Fruit fly (Drosophila melanogaster) whole organism, adult: Measurements from ENCODE around the gene CG15201.

ENCODE experiments used
- CG11617 ChIP-seq: fragments of 200-800 bp; sonication (Bioruptor generic); optimal IDR thresholded peaks from 2 replicates; lab custom pipeline; 2017; ENCODE audit warnings: mild to moderate bottlenecking, missing biosample characterization, missing genetic modification reagents, missing genetic modification characterization
- CG12768 ChIP-seq: fragments of 200-800 bp; sonication (Bioruptor generic); optimal IDR thresholded peaks from 2 replicates; lab custom pipeline; 2017; ENCODE audit warnings: missing biosample characterization, missing genetic modification characterization, mild to moderate bottlenecking, moderate library complexity, missing genetic modification reagents
- CG14711 ChIP-seq: fragments of 200-800 bp; sonication (Bioruptor generic); optimal IDR thresholded peaks from 2 replicates; lab custom pipeline; 2018; ENCODE audit warnings: missing biosample characterization, mild to moderate bottlenecking, missing genetic modification characterization, moderate library complexity
- CG1620 ChIP-seq: fragments of 200-800 bp; sonication (Bioruptor generic); optimal IDR thresholded peaks from 2 replicates; lab custom pipeline; 2016; ENCODE audit warnings: missing biosample characterization, missing genetic modification characterization
- CG33017 ChIP-seq: fragments of 200-800 bp; sonication (Bioruptor generic); optimal IDR thresholded peaks from 2 replicates; lab custom pipeline; 2018; ENCODE audit warnings: missing biosample characterization, mild to moderate bottlenecking, missing genetic modification characterization, moderate library complexity
- CG5204 ChIP-seq: fragments of 200-800 bp; sonication (Bioruptor generic); optimal IDR thresholded peaks from 2 replicates; lab custom pipeline; 2016; ENCODE audit warnings: missing biosample characterization, missing genetic modification characterization
- CG7045 ChIP-seq: fragments of 200-800 bp; sonication (Bioruptor generic); optimal IDR thresholded peaks from 2 replicates; lab custom pipeline; 2017; ENCODE audit warnings: missing biosample characterization, mild to moderate bottlenecking, missing genetic modification characterization
- CG7101 ChIP-seq: fragments of 200-800 bp; sonication (Bioruptor generic); optimal IDR thresholded peaks from 2 replicates; lab custom pipeline; 2018; ENCODE audit warnings: missing biosample characterization, mild to moderate bottlenecking, missing genetic modification characterization, moderate library complexity
- Clk ChIP-seq: fragments of 200-800 bp; sonication (Bioruptor generic); optimal IDR thresholded peaks from 2 replicates; lab custom pipeline; 2017; ENCODE audit warnings: missing biosample characterization, missing genetic modification characterization
- Crg-1 ChIP-seq: fragments of 200-800 bp; sonication (Bioruptor generic); optimal IDR thresholded peaks from 2 replicates; lab custom pipeline; 2016; ENCODE audit warnings: missing biosample characterization, missing genetic modification characterization
- Hr96 ChIP-seq: fragments of 200-800 bp; sonication (Bioruptor generic); optimal IDR thresholded peaks from 2 replicates; lab custom pipeline; 2016; ENCODE audit warnings: missing biosample characterization, missing genetic modification characterization
- Mnt ChIP-seq: fragments of 200-800 bp; sonication (Bioruptor generic); optimal IDR thresholded peaks from 2 replicates; lab custom pipeline; 2016; ENCODE audit warnings: missing biosample characterization, mild to moderate bottlenecking, missing genetic modification characterization
- bab1 ChIP-seq: fragments of 200-800 bp; sonication (Bioruptor generic); optimal IDR thresholded peaks from 3 replicates; lab custom pipeline; 2019; ENCODE audit warnings: missing biosample characterization, mild to moderate bottlenecking, missing genetic modification characterization, moderate library complexity
- cic ChIP-seq: fragments of 200-800 bp; sonication (Bioruptor generic); optimal IDR thresholded peaks from 2 replicates; lab custom pipeline; 2017; ENCODE audit warnings: missing biosample characterization, mild to moderate bottlenecking, missing genetic modification characterization, moderate library complexity
- cnc ChIP-seq, 2 experiments: fragments of >200 bp; optimal IDR thresholded peaks; 2 replicates each; lab custom pipeline; 2017
- kay ChIP-seq: fragments of 200-800 bp; sonication (Bioruptor generic); peaks from one replicate; lab custom pipeline; 2016; ENCODE audit warnings: missing biosample characterization, missing genetic modification characterization, borderline replicate concordance
- ovo ChIP-seq: fragments of 200-800 bp; sonication (Bioruptor generic); optimal IDR thresholded peaks from 2 replicates; lab custom pipeline; 2016; ENCODE audit warnings: missing biosample characterization, missing genetic modification characterization
- pad ChIP-seq: fragments of 200-800 bp; sonication (Bioruptor generic); optimal IDR thresholded peaks from 3 replicates; lab custom pipeline; 2017; ENCODE audit warnings: missing biosample characterization, missing genetic modification characterization, mild to moderate bottlenecking, moderate library complexity, missing genetic modification reagents
- tj ChIP-seq: fragments of 200-800 bp; sonication (Bioruptor generic); optimal IDR thresholded peaks from 3 replicates; lab custom pipeline; 2017; ENCODE audit warnings: missing biosample characterization, mild to moderate bottlenecking, missing genetic modification characterization, moderate library complexity
- toe ChIP-seq: fragments of 200-800 bp; sonication (Bioruptor generic); optimal IDR thresholded peaks from 2 replicates; lab custom pipeline; 2016; ENCODE audit warnings: missing biosample characterization, missing genetic modification characterization

Gene CG15201

DNA sequence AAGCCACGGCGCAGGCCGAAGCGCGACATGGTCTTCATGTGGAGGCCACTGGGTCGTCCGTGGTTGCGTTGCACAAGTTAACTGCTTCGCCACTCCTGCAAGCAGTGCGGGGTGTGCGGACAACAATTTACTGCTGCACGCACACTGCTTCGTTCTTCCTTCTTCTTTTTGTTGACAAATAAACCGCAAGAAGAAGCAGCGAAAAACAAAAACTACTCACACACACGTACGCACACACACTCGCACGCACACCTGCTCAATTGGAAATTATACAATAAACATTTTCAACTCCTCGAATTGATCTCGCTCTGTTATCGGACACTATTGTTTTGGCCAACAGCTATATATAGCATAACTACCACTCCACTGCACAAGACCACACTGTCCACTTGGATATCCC, 20.4 kb upstream of the CG15201 start:
- TF ChIP-seq ovo (no peak), Crg-1 (no peak), cnc (optimal IDR thresholded peaks at IDR 0.05; lab: Kevin White, UChicago) (no peak), CG11617 (GFP tag; lab: Kevin White, UChicago) (no peak), Mnt (GFP tag; lab: Kevin White, UChicago) (no peak), toe (GFP tag; lab: Kevin White, UChicago) (no peak), bab1 (GFP tag; lab: Kevin White, UChicago) (no peak), CG33017 (tag; lab: Kevin White, UChicago) (no peak), CG7045 (GFP tag; lab: Kevin White, UChicago) (no peak), CG12768 (GFP tag; lab: Kevin White, UChicago) (no peak), Clk (no peak)

DNA sequence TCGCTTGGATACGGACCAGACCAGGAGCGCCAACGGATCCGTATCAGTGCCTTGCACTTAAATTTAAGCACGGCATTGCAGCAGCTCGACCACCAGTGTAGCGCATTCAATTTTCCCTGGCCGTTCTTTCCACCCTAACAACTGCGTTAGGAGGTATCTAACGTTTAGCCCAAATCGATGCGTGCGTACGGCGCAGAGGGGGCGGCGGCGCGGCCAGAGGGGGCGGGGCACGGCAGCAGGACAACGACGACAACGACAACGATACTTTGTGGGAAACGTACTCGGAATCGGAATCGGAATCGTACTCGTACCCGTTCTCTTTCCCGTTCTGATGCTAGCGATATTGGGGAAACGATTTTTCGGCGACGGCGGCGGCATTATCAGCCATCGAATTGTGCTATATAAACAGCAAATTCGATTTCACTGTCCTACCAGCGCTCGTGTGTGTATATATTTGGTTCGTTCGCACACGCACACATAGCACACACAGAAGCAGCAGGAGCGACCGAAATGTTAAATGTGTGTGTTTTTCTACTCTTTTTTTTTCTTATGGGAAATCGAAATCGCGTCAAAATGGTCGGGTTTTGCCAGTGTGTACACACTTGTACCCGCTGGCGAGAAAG, 19.7 kb upstream of the CG15201 start, which contains the start of gene CG11122:
TSS of gene CG11122 (minus strand) at position 601 of the 623 bp plus-strand sequence.
- TF ChIP-seq Mnt (GFP tag; lab: Kevin White, UChicago) (peak; percentile 7), tj (GFP tag; lab: Kevin White, UChicago) (no peak)

DNA sequence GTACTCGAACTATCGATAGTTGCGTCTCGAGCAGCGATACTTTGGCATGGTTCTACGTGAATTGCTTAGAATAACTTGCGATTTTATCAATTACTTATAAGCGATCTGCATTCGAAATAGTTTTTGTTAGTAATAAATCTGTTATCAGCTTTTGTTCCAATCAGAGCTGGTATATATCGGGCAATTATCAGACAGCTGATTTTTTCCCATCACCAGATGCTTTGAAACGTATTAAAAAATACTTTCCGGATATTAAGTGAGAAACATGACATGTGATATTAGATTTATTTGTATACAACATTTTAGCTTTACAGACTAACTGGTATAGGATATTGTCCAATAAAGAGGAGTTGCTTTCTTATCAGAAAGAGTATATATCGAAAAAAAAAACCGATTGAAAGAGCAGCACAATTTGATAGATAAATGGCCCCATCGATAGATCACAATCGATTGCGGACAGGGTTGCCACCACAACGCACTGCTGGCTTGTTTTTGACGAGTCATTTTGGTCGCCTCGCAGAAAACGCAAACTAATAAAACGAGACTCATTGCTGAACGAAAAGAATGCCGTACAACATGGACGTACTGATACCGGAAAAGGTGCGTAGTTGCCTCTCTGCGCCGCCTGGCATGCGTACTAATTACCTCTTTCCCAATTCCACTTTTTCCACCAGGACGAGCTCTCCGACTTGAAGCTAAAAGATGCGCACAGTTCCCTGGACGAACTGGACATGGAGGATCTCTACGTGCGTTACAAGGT, 19.0 kb upstream of the CG15201 start, which contains the start of gene Rpt3:
TSS of gene Rpt3 (plus strand) at position 353 of the 760 bp plus-strand sequence.
- peak; percentile 37 for TF ChIP-seq tj (GFP tag; lab: Kevin White, UChicago)
- peak; percentile 34 for TF ChIP-seq CG11617 (GFP tag; lab: Kevin White, UChicago)
- peak; percentile 34 for TF ChIP-seq CG1620
- TF ChIP-seq CG14711 (tag; lab: Kevin White, UChicago), result peak; percentile 91
- TF ChIP-seq CG12768 (GFP tag; lab: Kevin White, UChicago), result no peak
- TF ChIP-seq ovo, result peak; percentile 46
- peak; percentile 86 to 97 for TF ChIP-seq cnc (optimal IDR thresholded peaks at IDR 0.05; lab: Kevin White, UChicago)
- TF ChIP-seq CG7101 (tag; lab: Kevin White, UChicago), result peak; percentile 33
- TF ChIP-seq cic (GFP tag; lab: Kevin White, UChicago), result no peak

DNA sequence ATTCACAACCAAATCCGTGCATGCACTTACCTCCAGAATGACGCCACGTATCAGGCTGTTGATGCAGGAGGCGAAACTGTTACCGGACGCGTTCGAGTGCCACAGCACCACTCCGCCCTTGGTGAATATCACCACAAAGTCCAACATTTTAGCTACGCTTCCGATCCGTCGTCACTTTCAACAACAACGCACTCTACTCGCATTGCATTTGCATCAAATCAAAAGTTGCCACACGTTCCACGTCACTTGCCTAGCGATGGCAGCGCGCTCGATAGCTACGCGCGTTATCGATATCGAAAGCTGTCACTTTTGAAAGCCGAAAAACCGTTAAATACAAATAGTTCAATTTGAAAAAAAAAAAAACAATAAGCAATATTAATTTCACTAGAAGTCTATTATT, 15.1 kb upstream of the CG15201 start, which contains the start of gene SrpRalpha:
TSS of gene SrpRalpha (minus strand) at position 260 of the 400 bp plus-strand sequence.
- TF ChIP-seq ovo, result no peak
- TF ChIP-seq bab1 (GFP tag; lab: Kevin White, UChicago), result peak; percentile 9

DNA sequence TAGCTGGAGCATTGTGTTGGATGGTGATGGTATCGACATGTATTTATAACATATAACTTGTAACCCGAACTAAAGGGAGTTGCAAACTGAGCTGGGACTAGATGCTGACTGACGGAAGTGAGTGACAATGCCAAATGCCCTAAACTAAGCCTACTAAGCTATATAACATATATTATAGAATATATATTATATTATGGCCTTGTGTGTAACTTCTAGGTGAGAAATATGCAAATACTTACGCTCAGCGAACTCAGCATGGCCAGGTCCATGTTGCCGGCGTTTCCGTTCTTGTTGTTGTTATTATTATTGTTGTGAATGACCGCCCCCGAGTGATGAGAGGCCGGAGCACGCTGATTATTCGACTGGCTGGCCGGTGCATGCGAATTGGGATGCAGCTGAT, 11.6 kb upstream of the CG15201 start, which contains the start of gene CG44385:
TSS of gene CG44385 (minus strand) at position 101 of the 400 bp plus-strand sequence.
- TF ChIP-seq Hr96 (GFP tag; lab: Kevin White, UChicago) (no peak), CG7045 (GFP tag; lab: Kevin White, UChicago) (no peak), ovo (no peak), CG33017 (tag; lab: Kevin White, UChicago) (no peak), CG1620 (no peak), Crg-1 (no peak), CG5204 (no peak), CG12768 (GFP tag; lab: Kevin White, UChicago) (no peak)

DNA sequence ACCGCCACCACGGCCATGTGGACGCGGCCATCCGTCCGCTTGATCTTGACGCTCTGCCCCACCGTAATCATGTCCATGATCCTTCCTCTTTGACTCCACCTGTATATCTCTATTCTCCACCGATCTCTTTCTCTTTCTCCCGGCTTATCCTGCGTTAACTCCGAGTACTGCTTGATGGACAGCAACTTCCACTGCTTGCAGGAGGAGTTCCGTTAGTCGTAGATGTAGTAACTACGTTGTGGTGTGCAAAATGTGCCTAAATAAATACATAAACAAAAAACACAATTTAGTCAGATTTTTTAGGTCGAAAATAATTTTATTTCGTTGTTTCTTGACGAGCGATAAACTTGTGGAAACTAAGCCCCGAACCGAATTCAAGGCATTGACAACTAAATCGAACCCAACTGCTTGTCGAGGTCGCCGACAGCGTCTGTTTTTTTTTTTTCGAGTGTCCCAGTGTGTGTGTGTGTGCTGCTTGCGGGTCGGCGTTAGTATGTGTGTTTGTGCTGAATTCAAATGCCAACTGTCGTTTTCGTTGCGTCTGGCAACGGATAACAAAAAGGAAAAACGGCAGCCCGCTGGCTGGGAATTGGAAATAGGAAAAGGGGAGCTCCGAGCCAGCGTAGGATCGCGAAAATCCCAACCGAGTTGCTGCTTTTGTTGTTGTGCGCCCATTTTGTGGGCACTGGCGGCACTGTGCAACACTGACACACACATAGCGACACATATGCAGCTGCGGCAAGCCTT, 7.9 kb upstream of the CG15201 start:
- no peak for TF ChIP-seq cnc (optimal IDR thresholded peaks at IDR 0.05; lab: Kevin White, UChicago)
- peak; percentile 33 for TF ChIP-seq ovo
- TF ChIP-seq CG1620, result peak; percentile 23

DNA sequence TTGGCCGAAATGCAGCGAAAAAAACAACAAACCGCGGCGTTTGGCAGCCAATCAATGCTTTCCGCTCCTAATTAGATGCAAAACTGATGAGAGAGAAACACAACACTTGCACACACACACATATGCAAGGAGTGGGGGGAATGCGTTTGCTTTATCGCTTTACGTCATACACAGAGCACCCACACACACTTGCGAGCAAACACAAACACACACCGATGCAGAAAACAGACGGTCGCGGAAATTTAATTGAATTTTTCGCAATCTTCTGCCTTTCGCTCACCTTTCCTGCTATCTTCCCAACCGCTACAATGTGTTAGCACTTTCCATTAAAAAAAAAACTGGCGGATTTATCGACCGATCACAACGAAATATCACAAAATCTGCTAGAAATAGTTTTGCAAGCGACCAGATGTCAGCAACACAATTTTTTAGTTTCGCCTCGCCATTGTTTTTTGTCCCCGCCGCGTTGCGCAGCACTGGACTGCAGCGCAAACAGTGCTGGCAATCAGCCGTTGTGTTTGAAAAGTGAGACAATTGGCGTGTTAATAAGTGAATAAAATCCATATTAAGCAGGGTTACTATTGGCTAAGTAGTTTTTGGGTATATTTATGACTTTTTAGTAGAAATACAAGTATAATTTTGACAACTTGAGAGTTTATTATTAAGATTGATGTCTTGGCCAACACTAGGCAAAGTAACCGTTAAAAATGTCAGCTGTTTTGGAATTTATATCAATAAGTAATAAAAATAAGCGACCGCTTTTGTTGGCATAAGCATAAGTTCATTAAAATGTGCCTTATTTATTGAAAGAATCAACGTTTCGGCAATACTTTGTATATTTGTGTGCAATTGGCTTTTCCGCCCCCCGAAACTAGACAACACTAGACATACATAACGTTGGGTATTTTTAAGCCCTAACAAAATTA, 7.1 kb upstream of the CG15201 start, which contains the start of gene Klp10A:
TSS of gene Klp10A (minus strand) at position 532 of the 926 bp plus-strand sequence.
- TF ChIP-seq CG11617 (GFP tag; lab: Kevin White, UChicago), result peak; percentile 35
- TF ChIP-seq tj (GFP tag; lab: Kevin White, UChicago), result peak; percentile 39
- peak; percentile 72 for TF ChIP-seq CG7101 (tag; lab: Kevin White, UChicago)
- TF ChIP-seq CG12768 (GFP tag; lab: Kevin White, UChicago), result peak; percentile 35
- TF ChIP-seq CG7045 (GFP tag; lab: Kevin White, UChicago), result peak; percentile 20
- peak; percentile 50 for TF ChIP-seq Mnt (GFP tag; lab: Kevin White, UChicago)
- no peak for TF ChIP-seq kay (GFP tag; lab: Kevin White, UChicago)
- peak; percentile 85 for TF ChIP-seq CG1620
- peak; percentile 31 for TF ChIP-seq ovo
- peak; percentile 76 for TF ChIP-seq Crg-1
- no peak for TF ChIP-seq CG33017 (tag; lab: Kevin White, UChicago)
- no peak for TF ChIP-seq Hr96 (GFP tag; lab: Kevin White, UChicago)
- no peak for TF ChIP-seq bab1 (GFP tag; lab: Kevin White, UChicago)
- peak; percentile 79 for TF ChIP-seq pad
- peak; percentile 45 for TF ChIP-seq CG14711 (tag; lab: Kevin White, UChicago)
